Worm (Caenorhabditis elegans) whole organism, late embryonic: Measurements from ENCODE around the gene gars-1.

ENCODE experiments used
- ceh-22 ChIP-seq: sonication (generic microtip); optimal IDR thresholded peaks from 2 replicates; lab custom pipeline; 2017; ENCODE audit warnings: missing biosample characterization, missing genetic modification characterization
- gmeb-2 ChIP-seq: sonication (generic microtip); optimal IDR thresholded peaks from 2 replicates; lab custom pipeline; 2016; ENCODE audit warnings: missing genetic modification characterization, inconsistent platforms, missing compliant biosample characterization
- hlh-13 ChIP-seq: fragments of 200-800 bp; sonication (Bioruptor generic); optimal IDR thresholded peaks from 2 replicates; lab custom pipeline; 2018; ENCODE audit warnings: mild to moderate bottlenecking, missing genetic modification characterization, missing compliant biosample characterization
- hlh-30 ChIP-seq: sonication (generic microtip); optimal IDR thresholded peaks from 2 replicates; lab custom pipeline; 2017; ENCODE audit warnings: antibody characterized with exemption, missing genetic modification characterization, missing compliant biosample characterization; ENCODE audit not compliant: insufficient read depth
- nfya-1 ChIP-seq: sonication (generic microtip); optimal IDR thresholded peaks from 2 replicates; lab custom pipeline; 2017; ENCODE audit warnings: missing genetic modification characterization, mild to moderate bottlenecking, missing compliant biosample characterization, antibody characterized with exemption, moderate library complexity
- nhr-11 ChIP-seq: fragments of 150-350 bp; optimal IDR thresholded peaks from 2 replicates; lab custom pipeline; 2014; ENCODE audit warnings: missing biosample characterization, missing genetic modification characterization

DNA sequence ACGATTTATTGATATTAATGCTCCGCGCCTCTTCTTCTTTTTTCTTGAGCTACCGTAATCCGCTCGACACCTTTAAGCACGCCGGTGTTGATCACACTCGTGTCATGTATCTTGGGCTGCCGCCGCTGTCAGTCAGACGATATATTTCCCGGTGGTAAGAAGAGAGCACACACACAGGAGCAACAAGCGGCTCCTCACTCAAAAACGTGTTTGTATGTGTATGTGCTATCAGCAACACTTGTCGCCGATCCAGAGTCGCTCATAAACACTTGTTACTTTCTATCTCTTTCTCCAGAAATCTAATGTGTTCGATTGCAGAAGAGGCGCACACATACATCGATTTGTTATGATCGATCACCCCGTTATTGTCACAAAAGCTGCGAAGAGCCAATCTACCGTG, 22.9 kb downstream of the gars-1 start:
- TF ChIP-seq ceh-22 (tag; lab: Kevin White, UChicago) (no peak), hlh-30 (no peak), nhr-11 (tag; lab: Kevin White, UChicago) (no peak), hlh-13 (GFP tag; lab: Kevin White, UChicago) (no peak), gmeb-2 (no peak), nfya-1 (tag; lab: Kevin White, UChicago) (no peak)
